Worm (Caenorhabditis elegans) whole organism, young adult: ENCODE results near the gene sre-2.

Experiments
- B0019.2 ChIP-seq: fragments of 200-800 bp; sonication (Bioruptor generic); conservative IDR thresholded peaks from 2 replicates; pipeline ENCODE4 v1.3.6; 2022; ENCODE audit warnings: missing genetic modification reagents, missing genetic modification characterization, missing compliant biosample characterization
- B0261.1 ChIP-seq: sonication (generic microtip); optimal IDR thresholded peaks from 2 replicates; lab custom pipeline; 2016; ENCODE audit warnings: mild to moderate bottlenecking, missing genetic modification characterization, moderate library complexity, missing compliant biosample characterization
- B0336.3 ChIP-seq: fragments of 200-800 bp; sonication (Bioruptor generic); IDR thresholded peaks from 2 replicates; pipeline ENCODE4 v1.3.6; 2022; ENCODE audit warnings: missing genetic modification characterization, missing compliant biosample characterization
- F33H1.4 ChIP-seq: fragments of 200-800 bp; sonication (Bioruptor generic); IDR thresholded peaks from 2 replicates; pipeline ENCODE4 v1.3.6; 2022; ENCODE audit warnings: missing genetic modification reagents, missing genetic modification characterization, missing compliant biosample characterization
- Y56A3A.18 ChIP-seq: fragments of 200-800 bp; sonication (Bioruptor generic); IDR thresholded peaks from 2 replicates; pipeline ENCODE4 v1.3.6; 2022; ENCODE audit warnings: missing genetic modification reagents, missing genetic modification characterization, missing compliant biosample characterization
- ama-1 ChIP-seq, 3 experiments: fragments of 150-350 bp in 1 of 3; sonication (generic microtip) in 2 of 3; optimal IDR thresholded peaks; 2 replicates each; lab custom pipeline; 2014 to 2018; ENCODE audit warnings: missing biosample characterization in 2 of 3, missing genetic modification characterization in 2 of 3, missing genetic modification reagents in 2 of 3
- athp-1 ChIP-seq: sonication (generic microtip); optimal IDR thresholded peaks from 2 replicates; lab custom pipeline; 2017; ENCODE audit warnings: mild to moderate bottlenecking, missing genetic modification characterization, missing compliant biosample characterization
- attf-5 ChIP-seq: fragments of 200-800 bp; sonication (Bioruptor generic); optimal IDR thresholded peaks from 2 replicates; lab custom pipeline; 2018; ENCODE audit warnings: mild to moderate bottlenecking, missing genetic modification characterization, missing compliant biosample characterization
- attf-6 ChIP-seq: fragments of 200-800 bp; sonication (Bioruptor generic); IDR thresholded peaks from 2 replicates; pipeline ENCODE4 v1.3.6; 2022; ENCODE audit warnings: missing genetic modification reagents, missing genetic modification characterization, missing compliant biosample characterization
- bed-2 ChIP-seq: fragments of 200-800 bp; sonication (Bioruptor generic); IDR thresholded peaks from 2 replicates; pipeline ENCODE4 v1.3.6; 2022; ENCODE audit warnings: missing genetic modification reagents, missing genetic modification characterization, missing compliant biosample characterization
- cebp-1 ChIP-seq, 2 experiments: fragments of 200-800 bp in 1 of 2; sonication (Bioruptor generic) in 1 of 2; sonication (generic microtip) in 1 of 2; IDR thresholded peaks in 1 of 2; optimal IDR thresholded peaks in 1 of 2; 2 replicates each; pipeline versions ENCODE4 v1.3.6 to Lab custom; 2017 to 2022; ENCODE audit warnings: missing compliant biosample characterization in 2 of 2, missing genetic modification characterization in 2 of 2, mild to moderate bottlenecking in 1 of 2, missing genetic modification reagents in 1 of 2, moderate library complexity in 1 of 2
- cebp-2 ChIP-seq: fragments of 200-800 bp; sonication (Bioruptor generic); IDR thresholded peaks from 2 replicates; pipeline ENCODE4 v1.3.6; 2022; ENCODE audit warnings: missing genetic modification characterization, missing compliant biosample characterization
- ceh-100 ChIP-seq: fragments of 200-800 bp; sonication (Bioruptor generic); IDR thresholded peaks from 2 replicates; pipeline ENCODE4 v1.3.6; 2022; ENCODE audit warnings: missing genetic modification reagents, missing genetic modification characterization, missing compliant biosample characterization
- ceh-27 ChIP-seq: fragments of 200-800 bp; sonication (Bioruptor generic); optimal IDR thresholded peaks from 2 replicates; lab custom pipeline; 2018; ENCODE audit warnings: mild to moderate bottlenecking, missing genetic modification characterization, moderate library complexity, missing compliant biosample characterization
- dpff-1 ChIP-seq: sonication (generic microtip); optimal IDR thresholded peaks from 2 replicates; lab custom pipeline; 2017; ENCODE audit warnings: mild to moderate bottlenecking, missing genetic modification characterization, missing compliant biosample characterization
- efl-1 ChIP-seq: fragments of 150-350 bp; optimal IDR thresholded peaks from 2 replicates; lab custom pipeline; 2014; ENCODE audit warnings: missing biosample characterization, missing genetic modification reagents, missing genetic modification characterization
- ekl-4 ChIP-seq: fragments of 200-800 bp; sonication (Bioruptor generic); IDR thresholded peaks from 2 replicates; pipeline ENCODE4 v1.3.6; 2022; ENCODE audit warnings: missing genetic modification reagents, missing genetic modification characterization, missing compliant biosample characterization
- hrde-1 ChIP-seq: sonication (generic microtip); optimal IDR thresholded peaks from 2 replicates; lab custom pipeline; 2016; ENCODE audit warnings: missing genetic modification characterization, mild to moderate bottlenecking, missing compliant biosample characterization, moderate library complexity, missing genotype, missing genetic modification reagents, borderline replicate concordance
- hsf-1 ChIP-seq: fragments of 200-800 bp; sonication (Bioruptor generic); IDR thresholded peaks from 2 replicates; pipeline ENCODE4 v1.3.6; 2022; ENCODE audit warnings: missing genetic modification reagents, missing genetic modification characterization, missing compliant biosample characterization
- lin-35 ChIP-seq, 3 experiments: fragments of 150-350 bp in 2 of 3; sonication (generic microtip) in 1 of 3; optimal IDR thresholded peaks; 2 replicates each; lab custom pipeline; 2014 to 2018; ENCODE audit warnings: missing biosample characterization in 3 of 3, missing genetic modification characterization in 3 of 3, missing genetic modification reagents in 3 of 3
- lir-1 ChIP-seq: fragments of 200-800 bp; sonication (Bioruptor generic); conservative IDR thresholded peaks from 2 replicates; pipeline ENCODE4 v1.3.6; 2022; ENCODE audit warnings: missing genetic modification reagents, missing genetic modification characterization, missing compliant biosample characterization
- lsl-1 ChIP-seq: fragments of 200-800 bp; sonication (Bioruptor generic); optimal IDR thresholded peaks from 2 replicates; lab custom pipeline; 2018; ENCODE audit warnings: mild to moderate bottlenecking, missing genetic modification characterization, moderate library complexity, missing compliant biosample characterization
- madf-3 ChIP-seq: fragments of 200-800 bp; sonication (Bioruptor generic); IDR thresholded peaks from 2 replicates; pipeline ENCODE4 v1.3.6; 2022; ENCODE audit warnings: missing genetic modification reagents, missing genetic modification characterization, missing compliant biosample characterization
- madf-6 ChIP-seq: fragments of 200-800 bp; sonication (Bioruptor generic); IDR thresholded peaks from 2 replicates; pipeline ENCODE4 v1.3.6; 2022; ENCODE audit warnings: missing genetic modification reagents, missing genetic modification characterization, missing compliant biosample characterization
- madf-8 ChIP-seq: fragments of 200-800 bp; sonication (Bioruptor generic); conservative IDR thresholded peaks from 2 replicates; pipeline ENCODE4 v1.3.6; 2022; ENCODE audit warnings: missing genetic modification reagents, missing genetic modification characterization, missing compliant biosample characterization
- mcd-1 ChIP-seq: fragments of 200-800 bp; sonication (Bioruptor generic); IDR thresholded peaks from 2 replicates; pipeline ENCODE4 v1.3.6; 2022; ENCODE audit warnings: missing genetic modification reagents, missing genetic modification characterization, missing compliant biosample characterization
- mel-28 ChIP-seq: sonication (generic microtip); optimal IDR thresholded peaks from 2 replicates; lab custom pipeline; 2016; ENCODE audit warnings: borderline replicate concordance, mild to moderate bottlenecking, missing genetic modification characterization, missing compliant biosample characterization
- mes-4 ChIP-seq: sonication (generic microtip); optimal IDR thresholded peaks from 2 replicates; lab custom pipeline; 2016; ENCODE audit warnings: missing genotype, missing genetic modification characterization, missing compliant biosample characterization
- nfya-2 ChIP-seq: fragments of 200-800 bp; sonication (Bioruptor generic); IDR thresholded peaks from 2 replicates; pipeline ENCODE4 v1.3.6; 2022; ENCODE audit warnings: missing genetic modification reagents, missing genetic modification characterization, missing compliant biosample characterization
- nfyb-1 ChIP-seq: fragments of 200-800 bp; sonication (Bioruptor generic); IDR thresholded peaks from 2 replicates; pipeline ENCODE4 v1.3.6; 2022; ENCODE audit warnings: missing genetic modification reagents, missing genetic modification characterization, missing compliant biosample characterization
- nhr-120 ChIP-seq: fragments of 200-800 bp; sonication (Bioruptor generic); IDR thresholded peaks from 2 replicates; pipeline ENCODE4 v1.3.6; 2022; ENCODE audit warnings: missing genetic modification characterization, missing compliant biosample characterization
- nhr-179 ChIP-seq: sonication (generic microtip); optimal IDR thresholded peaks from 2 replicates; lab custom pipeline; 2016; ENCODE audit warnings: mild to moderate bottlenecking, missing genetic modification characterization, missing compliant biosample characterization
- nhr-27 ChIP-seq: fragments of 200-800 bp; sonication (Bioruptor generic); optimal IDR thresholded peaks from 2 replicates; lab custom pipeline; 2018; ENCODE audit warnings: mild to moderate bottlenecking, missing genetic modification characterization, moderate library complexity, missing compliant biosample characterization
- pbrm-1 ChIP-seq: fragments of 200-800 bp; sonication (Bioruptor generic); IDR thresholded peaks from 2 replicates; pipeline ENCODE4 v1.3.6; 2022; ENCODE audit warnings: missing genetic modification reagents, missing genetic modification characterization, missing compliant biosample characterization
- pha-4 ChIP-seq: fragments of 150-350 bp; sonication (generic microtip); optimal IDR thresholded peaks from 2 replicates; lab custom pipeline; 2014; ENCODE audit warnings: missing biosample characterization, missing genetic modification reagents, missing genetic modification characterization
- rec-8 ChIP-seq, 2 experiments: sonication (generic microtip); optimal IDR thresholded peaks; 2 replicates each; lab custom pipeline; 2016; ENCODE audit warnings: mild to moderate bottlenecking in 2 of 2, missing genetic modification characterization in 2 of 2, missing genetic modification reagents in 2 of 2, missing genotype in 2 of 2, missing biosample characterization in 1 of 2, missing compliant biosample characterization in 1 of 2, moderate library complexity in 1 of 2
- snpc-4 ChIP-seq, 5 experiments: fragments of 150-350 bp in 1 of 5; sonication (generic microtip) in 4 of 5; optimal IDR thresholded peaks; 2 replicates each; lab custom pipeline; 2014 to 2018; ENCODE audit warnings: missing genetic modification characterization in 5 of 5, missing biosample characterization in 3 of 5, antibody characterized with exemption in 2 of 5, mild to moderate bottlenecking in 2 of 5, missing compliant biosample characterization in 2 of 5, missing genotype in 2 of 5, moderate library complexity in 2 of 5, missing genetic modification reagents in 1 of 5
- somi-1 ChIP-seq: fragments of 200-800 bp; sonication (Bioruptor generic); optimal IDR thresholded peaks from 2 replicates; lab custom pipeline; 2018; ENCODE audit warnings: mild to moderate bottlenecking, missing genetic modification characterization, missing compliant biosample characterization
- tbp1 ChIP-seq: fragments of 200-800 bp; sonication (Bioruptor generic); optimal IDR thresholded peaks from 2 replicates; lab custom pipeline; 2018; ENCODE audit warnings: mild to moderate bottlenecking, missing genetic modification characterization, missing compliant biosample characterization
- xnd-1 ChIP-seq: sonication (generic microtip); optimal IDR thresholded peaks from 2 replicates; lab custom pipeline; 2016; ENCODE audit warnings: missing genotype, missing genetic modification reagents, missing genetic modification characterization, missing compliant biosample characterization
- zfh-2 ChIP-seq: fragments of 200-800 bp; sonication (Bioruptor generic); conservative IDR thresholded peaks from 2 replicates; pipeline ENCODE4 v1.3.6; 2022; ENCODE audit warnings: missing genetic modification reagents, missing genetic modification characterization, missing compliant biosample characterization
- ztf-18 ChIP-seq: sonication (generic microtip); optimal IDR thresholded peaks from 2 replicates; lab custom pipeline; 2016; ENCODE audit warnings: missing genotype, mild to moderate bottlenecking, missing genetic modification characterization, missing compliant biosample characterization
- ztf-26 ChIP-seq: sonication (generic microtip); optimal IDR thresholded peaks from 2 replicates; lab custom pipeline; 2017; ENCODE audit warnings: missing genetic modification characterization, missing compliant biosample characterization

sre-2 gene

DNA sequence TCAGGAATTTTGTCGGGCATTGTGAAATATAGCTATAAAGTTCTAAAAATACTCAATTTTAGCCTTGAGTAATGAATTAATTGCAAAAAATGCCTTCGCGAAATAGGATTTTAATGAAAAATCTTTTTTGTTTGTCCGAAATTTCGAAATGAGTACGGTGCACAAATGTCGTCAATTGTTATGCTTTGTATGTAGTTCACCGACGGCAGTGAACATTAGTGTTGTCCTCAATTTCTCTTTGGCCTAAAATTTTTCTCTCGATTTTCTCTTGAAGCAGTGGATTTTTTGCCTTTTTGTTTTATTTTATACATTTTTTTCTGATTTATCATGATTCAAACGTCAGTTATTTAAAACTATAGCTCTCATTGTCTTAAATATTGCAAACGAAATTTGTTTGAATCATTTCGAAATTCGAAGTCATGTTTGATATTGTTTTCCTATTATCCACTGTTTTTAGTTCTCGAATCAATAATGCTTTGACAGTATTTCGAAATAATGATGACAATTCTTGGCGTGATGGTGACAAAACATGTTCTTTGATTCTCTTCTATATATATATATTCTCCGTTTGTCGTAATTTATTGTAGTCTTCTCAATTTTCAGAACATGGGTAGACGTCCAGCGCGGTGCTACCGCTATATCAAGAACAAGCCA, 41.5 kb upstream of the sre-2 start, which contains the start of the genes ints-11 and rpl-10:
ints-11 (minus strand) TSS at position 201 of the 654 bp plus-strand sequence.
rpl-10 (plus strand) TSS at position 604 of the 654 bp plus-strand sequence.
- no peak for TF ChIP-seq zfh-2 (GFP tag; lab: Robert Waterston, UW)
- TF ChIP-seq madf-3 (GFP tag; lab: Robert Waterston, UW), result no peak
- TF ChIP-seq cebp-1 (GFP tag; IDR thresholded peaks at IDR 0.05; lab: Robert Waterston, UW), result no peak
- TF ChIP-seq cebp-1 (tag; optimal IDR thresholded peaks at IDR 0.05; lab: Kevin White, UChicago), result peak; percentile 55
- TF ChIP-seq attf-5 (GFP tag; lab: Kevin White, UChicago), result peak; percentile 29
- no peak for TF ChIP-seq nhr-120 (GFP tag; lab: Robert Waterston, UW)
- TF ChIP-seq lin-35 (GFP tag; optimal IDR thresholded peaks at IDR 0.05; lab: Kevin White, UChicago), result peak in 1 of 3 experiments; percentile 18
- TF ChIP-seq F33H1.4 (GFP tag; lab: Robert Waterston, UW), result peak; percentile 67
- no peak for TF ChIP-seq mes-4
- no peak for TF ChIP-seq snpc-4 (GFP tag; optimal IDR thresholded peaks at IDR 0.05; lab: Kevin White, UChicago)
- TF ChIP-seq snpc-4 (tag; optimal IDR thresholded peaks at IDR 0.05; lab: Kevin White, UChicago), result peak in 1 of 4 experiments; percentile 47
- TF ChIP-seq lsl-1 (GFP tag; lab: Kevin White, UChicago), result peak; percentile 15
- peak; percentile 30 for TF ChIP-seq pha-4
- TF ChIP-seq, all 124 proteins: peak for 7

DNA sequence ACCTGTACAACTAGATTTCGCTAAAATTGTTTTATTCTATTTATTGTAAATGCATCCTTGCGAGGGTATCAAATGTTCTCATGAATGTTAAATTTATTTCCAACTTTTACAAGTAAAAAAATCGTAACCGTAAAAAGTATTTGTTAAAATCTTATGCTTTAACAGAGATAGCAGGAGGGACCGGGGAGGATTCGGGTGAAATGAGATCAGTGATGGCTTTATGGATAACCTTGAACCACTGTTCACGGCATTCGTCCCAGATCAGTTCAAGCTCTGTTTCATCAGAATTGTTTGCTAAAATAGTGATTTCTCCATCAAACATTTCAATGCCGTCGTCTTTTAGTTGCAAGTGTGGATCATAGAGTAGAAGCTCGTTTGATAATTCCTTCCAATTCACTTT, 39.2 kb upstream of the sre-2 start:
- TF ChIP-seq somi-1 (GFP tag; lab: Kevin White, UChicago) (no peak), hrde-1 (peak; percentile 16), mel-28 (tag; lab: Kevin White, UChicago) (no peak), tbp1 (GFP tag; lab: Kevin White, UChicago) (peak; percentile 15), dpff-1 (tag; lab: Kevin White, UChicago) (no peak), bed-2 (no peak), cebp-1 (GFP tag; IDR thresholded peaks at IDR 0.05; lab: Robert Waterston, UW) (no peak), cebp-1 (tag; optimal IDR thresholded peaks at IDR 0.05; lab: Kevin White, UChicago) (peak; percentile 41), nfya-2 (GFP tag; lab: Robert Waterston, UW) (peak; percentile 73; the same call in 1 of the 2 replicates), cebp-2 (GFP tag; lab: Robert Waterston, UW) (no peak), lsl-1 (GFP tag; lab: Kevin White, UChicago) (no peak), ceh-100 (GFP tag; lab: Robert Waterston, UW) (0 out of 2 replicates have a peak, but pooled peaks have one; percentile 14), ceh-27 (GFP tag; lab: Kevin White, UChicago) (no peak), athp-1 (tag; lab: Kevin White, UChicago) (peak; percentile 22), efl-1 (GFP tag; lab: Kevin White, UChicago) (no peak), ama-1 (optimal IDR thresholded peaks at IDR 0.05; lab: Kevin White, UChicago) (no peak), ama-1 (GFP tag; optimal IDR thresholded peaks at IDR 0.05; lab: Kevin White, UChicago) (peak in 1 of 2 experiments; percentile 31), Y56A3A.18 (no peak), B0336.3 (peak; percentile 66; the same call in 1 of the 2 replicates), ztf-26 (tag; lab: Kevin White, UChicago) (no peak), ztf-18 (tag; lab: Kevin White, UChicago) (no peak), B0019.2 (GFP tag; lab: Robert Waterston, UW) (0 out of 2 replicates have a peak, but pooled peaks have one; percentile 7), mcd-1 (no peak), pbrm-1 (GFP tag; lab: Robert Waterston, UW) (0 out of 2 replicates have a peak, but pooled peaks have one; percentile 37), xnd-1 (tag; lab: Kevin White, UChicago) (no peak), madf-8 (GFP tag; lab: Robert Waterston, UW) (no peak), ekl-4 (GFP tag; lab: Robert Waterston, UW) (0 out of 2 replicates have a peak, but pooled peaks have one; percentile 29), attf-6 (GFP tag; lab: Robert Waterston, UW) (0 out of 2 replicates have a peak, but pooled peaks have one; percentile 58), nfyb-1 (GFP tag; lab: Robert Waterston, UW) (peak; percentile 57; the same call in 1 of the 2 replicates), nhr-179 (no peak), nhr-27 (tag; lab: Kevin White, UChicago) (peak; percentile 11), B0261.1 (tag; lab: Kevin White, UChicago) (no peak), hsf-1 (GFP tag; lab: Robert Waterston, UW) (no peak), madf-6 (GFP tag; lab: Robert Waterston, UW) (peak; percentile 36; the same call in 1 of the 2 replicates), rec-8 (tag; optimal IDR thresholded peaks at IDR 0.05; lab: Kevin White, UChicago) (no peak), lir-1 (GFP tag; lab: Robert Waterston, UW) (no peak)
